Fruit fly (Drosophila melanogaster) Kc167 (cell line): ENCODE results near the gene Lsm12a.

Source experiments
- Sin3A ChIP-seq: fragments of >200 bp; optimal IDR thresholded peaks from 2 replicates; lab custom pipeline; 2018; ENCODE audit warnings: missing external identifiers
- h ChIP-seq: fragments of >200 bp; optimal IDR thresholded peaks from 3 replicates; lab custom pipeline; 2018; ENCODE audit warnings: missing external identifiers
- psq ChIP-seq: fragments of >200 bp; optimal IDR thresholded peaks from 2 replicates; lab custom pipeline; 2017; ENCODE audit warnings: missing external identifiers

DNA sequence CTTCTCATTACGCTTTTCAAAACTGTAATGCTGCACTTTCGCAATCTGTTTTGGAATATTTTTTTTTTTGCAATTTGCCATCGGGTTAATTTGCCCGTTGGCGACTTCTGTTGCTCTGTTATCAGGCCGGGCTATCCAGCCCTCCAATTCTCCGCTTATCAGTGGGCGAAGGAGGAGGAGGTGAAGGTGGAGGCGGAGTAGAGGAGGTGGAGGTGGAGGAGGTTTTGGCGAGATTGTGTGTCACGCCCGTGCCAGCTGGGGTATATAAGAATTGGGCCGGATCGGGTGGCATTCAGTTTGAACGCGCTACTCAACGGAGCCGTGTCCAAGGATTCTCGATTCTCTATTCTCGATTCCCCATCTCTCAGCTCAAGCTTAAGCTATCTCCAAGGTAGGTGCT is 4.3 kb upstream of the Lsm12a start:
- TF ChIP-seq psq (lab: Kevin White, UChicago) = no peak
- no peak for TF ChIP-seq h (lab: Kevin White, UChicago)
- no peak for TF ChIP-seq Sin3A (lab: Kevin White, UChicago)
